Fruit fly (Drosophila melanogaster) whole organism, embryonic: ENCODE data around the gene Crz.

Experiments
- Adf1 ChIP-seq: fragments of 200-800 bp; sonication (Bioruptor generic); IDR thresholded peaks from 2 replicates; pipeline ENCODE4 v1.3.6; 2022; ENCODE audit warnings: missing biosample characterization, missing genetic modification characterization
- Bteb2 ChIP-seq: fragments of 200-800 bp; sonication (Bioruptor generic); optimal IDR thresholded peaks from 2 replicates; lab custom pipeline; 2016; ENCODE audit warnings: missing biosample characterization, missing genetic modification characterization
- CG11093 ChIP-seq: fragments of 200-800 bp; sonication (Bioruptor generic); IDR thresholded peaks from 3 replicates; pipeline ENCODE4 v1.3.6; 2022; ENCODE audit warnings: missing biosample characterization, missing genetic modification characterization
- CG11696 ChIP-seq: fragments of 200-800 bp; sonication (Bioruptor generic); IDR thresholded peaks from 2 replicates; pipeline ENCODE4 v1.3.6; 2022; ENCODE audit warnings: missing biosample characterization, missing genetic modification characterization
- CG11723 ChIP-seq: fragments of 200-800 bp; sonication (Bioruptor generic); optimal IDR thresholded peaks from 2 replicates; lab custom pipeline; 2017; ENCODE audit warnings: missing biosample characterization, mild to moderate bottlenecking, missing genetic modification characterization
- CG14965 ChIP-seq: fragments of 200-800 bp; sonication (Bioruptor generic); optimal IDR thresholded peaks from 2 replicates; lab custom pipeline; 2016; ENCODE audit warnings: missing biosample characterization, missing genetic modification characterization, borderline replicate concordance
- CG15514 ChIP-seq: fragments of 200-800 bp; sonication (Bioruptor generic); optimal IDR thresholded peaks from 3 replicates; lab custom pipeline; 2017; ENCODE audit warnings: missing biosample characterization, missing genetic modification characterization, mild to moderate bottlenecking, moderate library complexity, missing genetic modification reagents
- CG16813 ChIP-seq: fragments of 200-800 bp; sonication (Bioruptor generic); IDR thresholded peaks from 3 replicates; pipeline ENCODE4 v1.3.6; 2022; ENCODE audit warnings: missing biosample characterization, missing genetic modification characterization; ENCODE audit not compliant: partially characterized antibody
- CG2120 ChIP-seq: fragments of 200-800 bp; sonication (Bioruptor generic); optimal IDR thresholded peaks from 3 replicates; lab custom pipeline; 2016; ENCODE audit warnings: missing biosample characterization, missing genetic modification characterization
- CG32532 ChIP-seq: fragments of 200-800 bp; sonication (Bioruptor generic); IDR thresholded peaks from 2 replicates; pipeline ENCODE4 v1.3.6; 2022; ENCODE audit warnings: missing biosample characterization, missing genetic modification characterization
- CG42726 ChIP-seq: fragments of 200-800 bp; sonication (Bioruptor generic); IDR thresholded peaks from 2 replicates; pipeline ENCODE4 v1.3.6; 2022; ENCODE audit warnings: missing biosample characterization, missing genetic modification characterization; ENCODE audit not compliant: partially characterized antibody
- CG4820 ChIP-seq: fragments of 200-800 bp; sonication (Bioruptor generic); optimal IDR thresholded peaks from 3 replicates; lab custom pipeline; 2016; ENCODE audit warnings: missing biosample characterization, missing genetic modification characterization
- CG6854 ChIP-seq: fragments of 200-800 bp; sonication (Bioruptor generic); optimal IDR thresholded peaks from 3 replicates; lab custom pipeline; 2017; ENCODE audit warnings: missing biosample characterization, mild to moderate bottlenecking, missing genetic modification characterization
- CG8290 ChIP-seq, 3 experiments: fragments of 200-800 bp; sonication (Bioruptor generic); optimal IDR thresholded peaks; 2 replicates each; lab custom pipeline; 2016 to 2019; ENCODE audit warnings: missing biosample characterization in 3 of 3, missing genetic modification characterization in 3 of 3, mild to moderate bottlenecking in 2 of 3, moderate library complexity in 1 of 3
- CG9609 ChIP-seq: fragments of 200-800 bp; sonication (Bioruptor generic); optimal IDR thresholded peaks from 3 replicates; lab custom pipeline; 2016; ENCODE audit warnings: missing biosample characterization, missing genetic modification characterization
- CG9932 ChIP-seq: fragments of 200-800 bp; sonication (Bioruptor generic); IDR thresholded peaks from 2 replicates; pipeline ENCODE4 v1.3.6; 2022; ENCODE audit warnings: missing biosample characterization, missing genetic modification characterization
- CrebB ChIP-seq: fragments of 200-800 bp; sonication (Bioruptor generic); optimal IDR thresholded peaks from 3 replicates; lab custom pipeline; 2018; ENCODE audit warnings: missing biosample characterization, mild to moderate bottlenecking, missing genetic modification characterization
- Deaf1 ChIP-seq: fragments of 200-800 bp; optimal IDR thresholded peaks from 3 replicates; lab custom pipeline; 2019; ENCODE audit warnings: missing biosample characterization, mild to moderate bottlenecking, missing genetic modification characterization, moderate library complexity
- Doc3 ChIP-seq: fragments of 200-800 bp; sonication (Bioruptor generic); IDR thresholded peaks from 3 replicates; pipeline ENCODE4 v1.3.6; 2022; ENCODE audit warnings: missing biosample characterization, missing genetic modification characterization; ENCODE audit not compliant: partially characterized antibody
- Dref ChIP-seq: fragments of 200-800 bp; sonication (Bioruptor generic); IDR thresholded peaks from 2 replicates; pipeline ENCODE4 v1.3.6; 2022; ENCODE audit warnings: missing biosample characterization, missing genetic modification characterization
- Hey ChIP-seq: fragments of 200-800 bp; sonication (Bioruptor generic); optimal IDR thresholded peaks from 3 replicates; lab custom pipeline; 2018; ENCODE audit warnings: missing biosample characterization, mild to moderate bottlenecking, missing genetic modification characterization
- Hr3 ChIP-seq: fragments of 200-800 bp; sonication (Bioruptor generic); optimal IDR thresholded peaks from 3 replicates; lab custom pipeline; 2016; ENCODE audit warnings: missing biosample characterization, missing genetic modification characterization
- Kr ChIP-seq: fragments of 200-800 bp; sonication (Bioruptor generic); optimal IDR thresholded peaks from 2 replicates; lab custom pipeline; 2017; ENCODE audit warnings: missing biosample characterization, mild to moderate bottlenecking, missing genetic modification characterization
- Med ChIP-seq: fragments of 200-800 bp; sonication (Bioruptor generic); peaks from one replicate; lab custom pipeline; 2016; ENCODE audit warnings: missing biosample characterization, missing genetic modification characterization, mild to moderate bottlenecking, inconsistent platforms, moderate library complexity
- NC2β ChIP-seq: fragments of 200-800 bp; sonication (Bioruptor generic); optimal IDR thresholded peaks from 2 replicates; lab custom pipeline; 2016; ENCODE audit warnings: missing biosample characterization, missing genetic modification characterization
- Stat92E ChIP-seq, 3 experiments: fragments of >200 bp in 2 of 3; fragments of 200-800 bp in 1 of 3; sonication (Bioruptor generic) in 1 of 3; optimal IDR thresholded peaks; 2 replicates each; lab custom pipeline; 2017 to 2019; ENCODE audit warnings: missing biosample characterization in 3 of 3, missing genetic modification characterization in 3 of 3, mild to moderate bottlenecking in 1 of 3, moderate library complexity in 1 of 3
- TFAM ChIP-seq: fragments of 200-800 bp; sonication (Bioruptor generic); optimal IDR thresholded peaks from 2 replicates; lab custom pipeline; 2017; ENCODE audit warnings: missing biosample characterization, missing genetic modification characterization, inconsistent platforms
- aop ChIP-seq: fragments of 200-800 bp; sonication (Bioruptor generic); IDR thresholded peaks from 2 replicates; pipeline ENCODE4 v1.3.6; 2022; ENCODE audit warnings: missing biosample characterization, missing genetic modification characterization
- bbx ChIP-seq: fragments of 200-800 bp; sonication (Bioruptor generic); IDR thresholded peaks from 2 replicates; pipeline ENCODE4 v1.3.6; 2022; ENCODE audit warnings: missing biosample characterization, missing genetic modification characterization; ENCODE audit not compliant: partially characterized antibody
- cg ChIP-seq: fragments of 200-800 bp; sonication (Bioruptor generic); optimal IDR thresholded peaks from 3 replicates; lab custom pipeline; 2019; ENCODE audit warnings: missing biosample characterization, mild to moderate bottlenecking, missing genetic modification characterization, moderate library complexity
- crp ChIP-seq, 2 experiments: fragments of 200-800 bp; sonication (Bioruptor generic); optimal IDR thresholded peaks; 2 replicates in 1 of 2; 3 replicates in 1 of 2; lab custom pipeline; 2017; ENCODE audit warnings: missing biosample characterization in 2 of 2, missing genetic modification characterization in 2 of 2, mild to moderate bottlenecking in 1 of 2, moderate library complexity in 1 of 2
- dysf ChIP-seq: fragments of 200-800 bp; sonication (Bioruptor generic); IDR thresholded peaks from 3 replicates; pipeline ENCODE4 v1.3.6; 2022; ENCODE audit warnings: missing biosample characterization, missing genetic modification characterization
- emc ChIP-seq: fragments of 200-800 bp; sonication (Bioruptor generic); optimal IDR thresholded peaks from 2 replicates; lab custom pipeline; 2016; ENCODE audit warnings: missing biosample characterization, missing genetic modification characterization
- eyg ChIP-seq: fragments of 200-800 bp; sonication (Bioruptor generic); optimal IDR thresholded peaks from 3 replicates; lab custom pipeline; 2016; ENCODE audit warnings: missing biosample characterization, missing genetic modification characterization
- fd3F ChIP-seq: fragments of 200-800 bp; sonication (Bioruptor generic); optimal IDR thresholded peaks from 2 replicates; lab custom pipeline; 2018; ENCODE audit warnings: missing biosample characterization, mild to moderate bottlenecking, missing genetic modification characterization, moderate library complexity
- fd64A ChIP-seq: fragments of 200-800 bp; sonication (Bioruptor generic); optimal IDR thresholded peaks from 3 replicates; lab custom pipeline; 2018; ENCODE audit warnings: missing biosample characterization, mild to moderate bottlenecking, missing genetic modification characterization
- insv ChIP-seq, 2 experiments: fragments of 200-800 bp; sonication (Bioruptor generic); optimal IDR thresholded peaks; 3 replicates each; lab custom pipeline; 2016 to 2018; ENCODE audit warnings: missing biosample characterization in 2 of 2, missing genetic modification characterization in 2 of 2
- kni ChIP-seq: fragments of 200-800 bp; sonication (Bioruptor generic); optimal IDR thresholded peaks from 3 replicates; lab custom pipeline; 2017; ENCODE audit warnings: mild to moderate bottlenecking, missing biosample characterization, missing genetic modification reagents, missing genetic modification characterization
- lbe ChIP-seq: fragments of 200-800 bp; sonication (Bioruptor generic); optimal IDR thresholded peaks from 2 replicates; lab custom pipeline; 2016; ENCODE audit warnings: missing biosample characterization, mild to moderate bottlenecking, missing genetic modification characterization
- lilli ChIP-seq: fragments of 200-800 bp; sonication (Bioruptor generic); optimal IDR thresholded peaks from 3 replicates; lab custom pipeline; 2016; ENCODE audit warnings: missing biosample characterization, missing genetic modification characterization
- oc ChIP-seq: fragments of 200-800 bp; sonication (Bioruptor generic); optimal IDR thresholded peaks from 2 replicates; lab custom pipeline; 2018; ENCODE audit warnings: missing biosample characterization, mild to moderate bottlenecking, missing genetic modification characterization, moderate library complexity
- odd ChIP-seq: fragments of 200-800 bp; sonication (Bioruptor generic); optimal IDR thresholded peaks from 2 replicates; lab custom pipeline; 2017; ENCODE audit warnings: missing biosample characterization, mild to moderate bottlenecking, missing genetic modification characterization
- salm ChIP-seq: fragments of 200-800 bp; sonication (Bioruptor generic); optimal IDR thresholded peaks from 2 replicates; lab custom pipeline; 2018; ENCODE audit warnings: missing biosample characterization, mild to moderate bottlenecking, missing genetic modification characterization
- sens ChIP-seq: fragments of 200-800 bp; sonication (Bioruptor generic); peaks from one replicate; lab custom pipeline; 2016; ENCODE audit warnings: missing biosample characterization, missing genetic modification characterization
- sens-2 ChIP-seq: fragments of 200-800 bp; sonication (Bioruptor generic); IDR thresholded peaks from 2 replicates; pipeline ENCODE4 v1.3.6; 2022; ENCODE audit warnings: missing biosample characterization, missing genetic modification characterization
- slbo ChIP-seq: fragments of 200-800 bp; sonication (Bioruptor generic); IDR thresholded peaks from 2 replicates; pipeline ENCODE4 v1.3.6; 2022; ENCODE audit warnings: missing biosample characterization, missing genetic modification characterization
- slou ChIP-seq: fragments of 200-800 bp; sonication (Bioruptor generic); optimal IDR thresholded peaks from 3 replicates; lab custom pipeline; 2016; ENCODE audit warnings: missing biosample characterization, missing genetic modification characterization
- slp2 ChIP-seq: fragments of 200-800 bp; sonication (Bioruptor generic); optimal IDR thresholded peaks from 2 replicates; lab custom pipeline; 2016; ENCODE audit warnings: missing biosample characterization, missing genetic modification characterization
- sob ChIP-seq: fragments of 200-800 bp; sonication (Bioruptor generic); IDR thresholded peaks from 2 replicates; pipeline ENCODE4 v1.3.6; 2022; ENCODE audit warnings: missing biosample characterization, missing genetic modification characterization
- trh ChIP-seq: fragments of 200-800 bp; sonication (Bioruptor generic); optimal IDR thresholded peaks from 2 replicates; lab custom pipeline; 2016; ENCODE audit warnings: missing biosample characterization, missing genetic modification characterization
- unpg ChIP-seq: fragments of 200-800 bp; sonication (Bioruptor generic); optimal IDR thresholded peaks from 3 replicates; lab custom pipeline; 2018; ENCODE audit warnings: missing biosample characterization, mild to moderate bottlenecking, missing genetic modification characterization, moderate library complexity
- usp ChIP-seq: fragments of >200 bp; optimal IDR thresholded peaks from 2 replicates; lab custom pipeline; 2017; ENCODE audit warnings: missing biosample characterization, missing genetic modification characterization

The Crz gene

dm6 chr3R:14361741-14362232 lies 47.1 kb downstream of the Crz start, which contains the start of gene Dnaaf5 (continued):
- peak; percentile 67 for TF ChIP-seq sens (GFP tag; lab: Kevin White, UChicago)
- TF ChIP-seq CG11093, result no peak
- TF ChIP-seq dysf, result no peak
- peak in 1 of 3 experiments; percentile 45 for TF ChIP-seq Stat92E (GFP tag; optimal IDR thresholded peaks at IDR 0.05; lab: Kevin White, UChicago)
- TF ChIP-seq bbx (GFP tag; lab: Robert Waterston, UW), result no peak
- peak; percentile 77 for TF ChIP-seq lbe (GFP tag; lab: Kevin White, UChicago)
- TF ChIP-seq fd3F (GFP tag; lab: Kevin White, UChicago), result no peak
- no peak for TF ChIP-seq fd64A (GFP tag; lab: Kevin White, UChicago)
- TF ChIP-seq unpg (GFP tag; lab: Kevin White, UChicago), result peak; percentile 17
- TF ChIP-seq CG42726 (GFP tag; lab: Robert Waterston, UW), result no peak
- TF ChIP-seq CrebB (tag; lab: Kevin White, UChicago), result peak; percentile 5
- no peak for TF ChIP-seq kni (GFP tag; lab: Kevin White, UChicago)
- peak; percentile 50 for TF ChIP-seq slbo
- TF ChIP-seq trh (GFP tag; lab: Kevin White, UChicago), result no peak
- TF ChIP-seq usp, result no peak
- 0 out of 2 replicates have a peak, but pooled peaks have one; percentile 10 for TF ChIP-seq CG11696 (GFP tag; lab: Robert Waterston, UW)
- TF ChIP-seq sens-2 (GFP tag; lab: Robert Waterston, UW), result no peak
- TF ChIP-seq Bteb2, result no peak
- no peak for TF ChIP-seq lilli (GFP tag; lab: Kevin White, UChicago)
- TF ChIP-seq eyg, result peak; percentile 27
- no peak for TF ChIP-seq CG6854 (GFP tag; lab: Kevin White, UChicago)
- TF ChIP-seq Deaf1 (tag; lab: Kevin White, UChicago), result peak; percentile 32
- no peak for TF ChIP-seq TFAM (GFP tag; lab: Kevin White, UChicago)
- peak; percentile 22 for TF ChIP-seq CG15514 (GFP tag; lab: Kevin White, UChicago)
- TF ChIP-seq CG11723 (GFP tag; lab: Kevin White, UChicago), result peak; percentile 16
- no peak for TF ChIP-seq aop
- no peak for TF ChIP-seq Doc3 (GFP tag; lab: Robert Waterston, UW)
- TF ChIP-seq NC2β (GFP tag; lab: Kevin White, UChicago), result peak; percentile 21
- peak; percentile 21 for TF ChIP-seq CG2120
- TF ChIP-seq CG32532 (GFP tag; lab: Robert Waterston, UW), result peak; percentile 20; the same call in 1 of the 2 replicates
- TF ChIP-seq Hr3, result no peak
- peak; percentile 44 for TF ChIP-seq odd (GFP tag; lab: Kevin White, UChicago)
- no peak for TF ChIP-seq CG4820 (GFP tag; lab: Kevin White, UChicago)
- TF ChIP-seq CG16813 (GFP tag; lab: Robert Waterston, UW), result no peak
- no peak for TF ChIP-seq CG9609
- peak in 1 of 2 experiments; percentile 86 for TF ChIP-seq crp (GFP tag; optimal IDR thresholded peaks at IDR 0.05; lab: Kevin White, UChicago)
- no peak for TF ChIP-seq insv (GFP tag; optimal IDR thresholded peaks at IDR 0.05; lab: Kevin White, UChicago)
- TF ChIP-seq oc (tag; lab: Kevin White, UChicago), result peak; percentile 8
- TF ChIP-seq, all 482 proteins: peak for 107

dm6 chr3R:14363172-14363571 lies 48.5 kb downstream of the Crz start:
- TF ChIP-seq CG8290 (GFP tag; optimal IDR thresholded peaks at IDR 0.05; lab: Kevin White, UChicago) (no peak), CG8290 (tag; optimal IDR thresholded peaks at IDR 0.05; lab: Kevin White, UChicago) (peak in 1 of 2 experiments; percentile 15), Kr (GFP tag; lab: Kevin White, UChicago) (peak; percentile 25), emc (no peak), slp2 (GFP tag; lab: Kevin White, UChicago) (no peak), sob (GFP tag; lab: Robert Waterston, UW) (peak; percentile 9; the same call in 1 of the 2 replicates), cg (peak; percentile 59), Adf1 (no peak), CG9932 (GFP tag; lab: Robert Waterston, UW) (no peak), Med (GFP tag; lab: Kevin White, UChicago) (peak; percentile 71), Dref (GFP tag; lab: Robert Waterston, UW) (no peak), slou (GFP tag; lab: Kevin White, UChicago) (no peak), CG14965 (GFP tag; lab: Kevin White, UChicago) (no peak), salm (tag; lab: Kevin White, UChicago) (no peak), Hey (tag; lab: Kevin White, UChicago) (peak; percentile 18)
